Fruit fly (Drosophila melanogaster) whole organism, embryonic: Measurements from ENCODE around the gene CG31064.

Experiments
- Atf-2 ChIP-seq: fragments of 200-800 bp; sonication (Bioruptor generic); optimal IDR thresholded peaks from 2 replicates; lab custom pipeline; 2016; ENCODE audit warnings: missing biosample characterization, missing genetic modification characterization
- Atf3 ChIP-seq: fragments of 200-800 bp; sonication (Bioruptor generic); optimal IDR thresholded peaks from 3 replicates; lab custom pipeline; 2016; ENCODE audit warnings: missing biosample characterization, missing genetic modification characterization
- Awh ChIP-seq: fragments of 200-800 bp; sonication (Bioruptor generic); IDR thresholded peaks from 2 replicates; pipeline ENCODE4, ENCODE4 v1.3.6; 2022; ENCODE audit warnings: missing biosample characterization, missing genetic modification characterization
- CG10654 ChIP-seq: fragments of 200-800 bp; sonication (Bioruptor generic); optimal IDR thresholded peaks from 2 replicates; lab custom pipeline; 2016; ENCODE audit warnings: missing biosample characterization, missing genetic modification characterization
- CG11398 ChIP-seq: fragments of 200-800 bp; sonication (Bioruptor generic); optimal IDR thresholded peaks from 2 replicates; lab custom pipeline; 2016; ENCODE audit warnings: missing biosample characterization, missing genetic modification characterization
- CG11696 ChIP-seq: fragments of 200-800 bp; sonication (Bioruptor generic); IDR thresholded peaks from 2 replicates; pipeline ENCODE4 v1.3.6; 2022; ENCODE audit warnings: missing biosample characterization, missing genetic modification characterization
- CG11723 ChIP-seq: fragments of 200-800 bp; sonication (Bioruptor generic); optimal IDR thresholded peaks from 2 replicates; lab custom pipeline; 2017; ENCODE audit warnings: missing biosample characterization, mild to moderate bottlenecking, missing genetic modification characterization
- CG12219 ChIP-seq: fragments of 200-800 bp; sonication (Bioruptor generic); optimal IDR thresholded peaks from 3 replicates; lab custom pipeline; 2018; ENCODE audit warnings: missing biosample characterization, mild to moderate bottlenecking, missing genetic modification characterization
- CG1233 ChIP-seq: fragments of 200-800 bp; sonication (Bioruptor generic); optimal IDR thresholded peaks from 4 replicates; lab custom pipeline; 2018; ENCODE audit warnings: missing biosample characterization, mild to moderate bottlenecking, missing genetic modification characterization
- CG17568 ChIP-seq: fragments of 200-800 bp; sonication (Bioruptor generic); optimal IDR thresholded peaks from 2 replicates; lab custom pipeline; 2018; ENCODE audit warnings: missing biosample characterization, mild to moderate bottlenecking, missing genetic modification characterization, moderate library complexity
- CG17912 ChIP-seq: fragments of 200-800 bp; sonication (Bioruptor generic); optimal IDR thresholded peaks from 2 replicates; lab custom pipeline; 2018; ENCODE audit warnings: missing biosample characterization, mild to moderate bottlenecking, missing genetic modification characterization
- CG30403 ChIP-seq: fragments of 200-800 bp; sonication (Bioruptor generic); optimal IDR thresholded peaks from 3 replicates; lab custom pipeline; 2016; ENCODE audit warnings: missing biosample characterization, missing genetic modification characterization
- CG3407 ChIP-seq: fragments of 200-800 bp; sonication (Bioruptor generic); optimal IDR thresholded peaks from 2 replicates; lab custom pipeline; 2018; ENCODE audit warnings: missing biosample characterization, mild to moderate bottlenecking, missing genetic modification characterization
- CG42726 ChIP-seq: fragments of 200-800 bp; sonication (Bioruptor generic); IDR thresholded peaks from 2 replicates; pipeline ENCODE4 v1.3.6; 2022; ENCODE audit warnings: missing biosample characterization, missing genetic modification characterization; ENCODE audit not compliant: partially characterized antibody
- CG4360 ChIP-seq: fragments of 200-800 bp; sonication (Bioruptor generic); IDR thresholded peaks from 2 replicates; pipeline ENCODE4 v1.3.6; 2022; ENCODE audit warnings: missing biosample characterization, missing genetic modification characterization
- CG4707 ChIP-seq: fragments of 200-800 bp; sonication (Bioruptor generic); optimal IDR thresholded peaks from 2 replicates; lab custom pipeline; 2018; ENCODE audit warnings: missing biosample characterization, mild to moderate bottlenecking, missing genetic modification characterization, moderate library complexity
- CG5953 ChIP-seq: fragments of 200-800 bp; sonication (Bioruptor generic); IDR thresholded peaks from 2 replicates; pipeline ENCODE4 v1.3.6; 2022; ENCODE audit warnings: missing biosample characterization, missing genetic modification characterization
- CG6765 ChIP-seq: fragments of 200-800 bp; sonication (Bioruptor generic); optimal IDR thresholded peaks from 3 replicates; lab custom pipeline; 2017; ENCODE audit warnings: missing biosample characterization, mild to moderate bottlenecking, missing genetic modification characterization
- CG6854 ChIP-seq: fragments of 200-800 bp; sonication (Bioruptor generic); optimal IDR thresholded peaks from 3 replicates; lab custom pipeline; 2017; ENCODE audit warnings: missing biosample characterization, mild to moderate bottlenecking, missing genetic modification characterization
- CG7372 ChIP-seq: fragments of 200-800 bp; sonication (Bioruptor generic); IDR thresholded peaks from 2 replicates; pipeline ENCODE4 v1.3.6; 2022; ENCODE audit warnings: missing biosample characterization, missing genetic modification characterization
- CG7556 ChIP-seq: fragments of 200-800 bp; sonication (Bioruptor generic); optimal IDR thresholded peaks from 2 replicates; lab custom pipeline; 2017; ENCODE audit warnings: missing biosample characterization, mild to moderate bottlenecking, missing genetic modification characterization
- CG7786 ChIP-seq: fragments of 200-800 bp; sonication (Bioruptor generic); optimal IDR thresholded peaks from 2 replicates; lab custom pipeline; 2016; ENCODE audit warnings: missing biosample characterization, missing genetic modification characterization
- CG8944 ChIP-seq: fragments of 200-800 bp; sonication (Bioruptor generic); optimal IDR thresholded peaks from 3 replicates; lab custom pipeline; 2016; ENCODE audit warnings: missing biosample characterization, missing genetic modification characterization
- CG9215 ChIP-seq: fragments of 200-800 bp; sonication (Bioruptor generic); IDR thresholded peaks from 2 replicates; pipeline ENCODE4 v1.3.6; 2022; ENCODE audit warnings: missing biosample characterization, missing genetic modification characterization
- CG9817 ChIP-seq: fragments of 200-800 bp; sonication (Bioruptor generic); optimal IDR thresholded peaks from 2 replicates; lab custom pipeline; 2018; ENCODE audit warnings: missing biosample characterization, mild to moderate bottlenecking, missing genetic modification characterization, moderate library complexity
- Chrac-16 ChIP-seq: fragments of 200-800 bp; sonication (Bioruptor generic); optimal IDR thresholded peaks from 3 replicates; lab custom pipeline; 2016; ENCODE audit warnings: missing biosample characterization, missing genetic modification characterization
- D ChIP-seq, 2 experiments: fragments of 200-800 bp in 1 of 2; fragments of >200 bp in 1 of 2; sonication (Bioruptor generic) in 1 of 2; optimal IDR thresholded peaks; 2 replicates in 1 of 2; 3 replicates in 1 of 2; lab custom pipeline; 2017; ENCODE audit warnings: mild to moderate bottlenecking in 1 of 2, missing biosample characterization in 1 of 2, missing genetic modification characterization in 1 of 2, missing genetic modification reagents in 1 of 2
- HmgD ChIP-seq: fragments of 200-800 bp; sonication (Bioruptor generic); optimal IDR thresholded peaks from 3 replicates; lab custom pipeline; 2016; ENCODE audit warnings: missing biosample characterization, missing genetic modification characterization
- NFAT ChIP-seq: fragments of 200-800 bp; sonication (Bioruptor generic); IDR thresholded peaks from 2 replicates; pipeline ENCODE4 v1.3.6; 2022; ENCODE audit warnings: missing biosample characterization, missing genetic modification characterization
- Neu2 ChIP-seq: fragments of 200-800 bp; sonication (Bioruptor generic); optimal IDR thresholded peaks from 3 replicates; lab custom pipeline; 2016; ENCODE audit warnings: missing biosample characterization, missing genetic modification characterization, borderline replicate concordance
- al ChIP-seq: fragments of 200-800 bp; sonication (Bioruptor generic); IDR thresholded peaks from 2 replicates; pipeline ENCODE4 v1.3.6; 2022; ENCODE audit warnings: missing biosample characterization, missing genetic modification characterization
- bigmax ChIP-seq: fragments of 200-800 bp; sonication (Bioruptor generic); optimal IDR thresholded peaks from 2 replicates; lab custom pipeline; 2018; ENCODE audit warnings: missing biosample characterization, mild to moderate bottlenecking, missing genetic modification characterization
- cas ChIP-seq: fragments of 200-800 bp; sonication (Bioruptor generic); IDR thresholded peaks from 2 replicates; pipeline ENCODE4 v1.3.6; 2022; ENCODE audit warnings: missing biosample characterization, missing genetic modification characterization
- caup ChIP-seq: fragments of 200-800 bp; sonication (Bioruptor generic); optimal IDR thresholded peaks from 3 replicates; lab custom pipeline; 2017; ENCODE audit warnings: missing biosample characterization, mild to moderate bottlenecking, missing genetic modification characterization, moderate library complexity; ENCODE audit not compliant: severe bottlenecking
- chinmo ChIP-seq: fragments of 200-800 bp; sonication (Bioruptor generic); IDR thresholded peaks from 4 replicates; pipeline ENCODE4 v1.3.6; 2022; ENCODE audit warnings: missing biosample characterization, missing genetic modification characterization; ENCODE audit not compliant: partially characterized antibody
- danr ChIP-seq: fragments of 200-800 bp; sonication (Bioruptor generic); IDR thresholded peaks from 2 replicates; pipeline ENCODE4 v1.3.6; 2022; ENCODE audit warnings: missing biosample characterization, missing genetic modification characterization
- fd3F ChIP-seq: fragments of 200-800 bp; sonication (Bioruptor generic); optimal IDR thresholded peaks from 2 replicates; lab custom pipeline; 2018; ENCODE audit warnings: missing biosample characterization, mild to moderate bottlenecking, missing genetic modification characterization, moderate library complexity
- maf-S ChIP-seq: fragments of 200-800 bp; sonication (Bioruptor generic); optimal IDR thresholded peaks from 2 replicates; lab custom pipeline; 2016; ENCODE audit warnings: missing biosample characterization, missing genetic modification characterization
- nau ChIP-seq: fragments of 200-800 bp; sonication (Bioruptor generic); optimal IDR thresholded peaks from 3 replicates; lab custom pipeline; 2017; ENCODE audit warnings: missing biosample characterization, mild to moderate bottlenecking, missing genetic modification characterization, missing genetic modification reagents
- pan ChIP-seq, 4 experiments: fragments of >200 bp in 3 of 4; fragments of 200-800 bp in 1 of 4; sonication (Bioruptor generic) in 1 of 4; optimal IDR thresholded peaks in 3 of 4; IDR thresholded peaks in 1 of 4; 2 replicates each; pipeline versions ENCODE4 v1.3.6 to Lab custom; 2017 to 2022; ENCODE audit warnings: missing biosample characterization in 2 of 4, missing genetic modification characterization in 2 of 4, mixed read lengths in 1 of 4
- ranshi ChIP-seq: fragments of 200-800 bp; sonication (Bioruptor generic); IDR thresholded peaks from 2 replicates; pipeline ENCODE4 v1.3.6; 2022; ENCODE audit warnings: missing biosample characterization, missing genetic modification characterization
- rib ChIP-seq: fragments of 200-800 bp; sonication (Bioruptor generic); IDR thresholded peaks from 2 replicates; pipeline ENCODE4 v1.3.6; 2022; ENCODE audit warnings: missing biosample characterization, missing genetic modification characterization
- sima ChIP-seq: fragments of 200-800 bp; sonication (Bioruptor generic); optimal IDR thresholded peaks from 2 replicates; lab custom pipeline; 2016; ENCODE audit warnings: missing biosample characterization, missing genetic modification characterization
- sisA ChIP-seq: fragments of 200-800 bp; sonication (Bioruptor generic); IDR thresholded peaks from 2 replicates; pipeline ENCODE4 v1.3.6; 2022; ENCODE audit warnings: missing biosample characterization, missing genetic modification characterization
- slbo ChIP-seq: fragments of 200-800 bp; sonication (Bioruptor generic); IDR thresholded peaks from 2 replicates; pipeline ENCODE4 v1.3.6; 2022; ENCODE audit warnings: missing biosample characterization, missing genetic modification characterization
- ttk ChIP-seq: fragments of 200-800 bp; sonication (Bioruptor generic); IDR thresholded peaks from 2 replicates; pipeline ENCODE4 v2.1.2; 2022; ENCODE audit warnings: missing biosample characterization, missing genetic modification characterization
- vvl ChIP-seq: fragments of 200-800 bp; sonication (Bioruptor generic); IDR thresholded peaks from 2 replicates; pipeline ENCODE4 v1.3.6; 2022; ENCODE audit warnings: missing biosample characterization, missing genetic modification characterization
- wdn ChIP-seq: fragments of 200-800 bp; sonication (Bioruptor generic); IDR thresholded peaks from 2 replicates; pipeline ENCODE4 v1.3.6; 2022; ENCODE audit warnings: missing biosample characterization, missing genetic modification characterization

Gene CG31064

dm6 chr3R:27263434-27264215, 24.7 kb upstream of the CG31064 start, which contains the start of gene woc (continued):
- TF ChIP-seq CG42726 (peak; percentile 74; the same call in 1 of the 2 replicates), CG7556 (GFP tag; lab: Kevin White, UChicago) (peak; percentile 66), CG17912 (GFP tag; lab: Kevin White, UChicago) (no peak), CG1233 (GFP tag; lab: Kevin White, UChicago) (peak; percentile 16), Atf-2 (GFP tag; lab: Kevin White, UChicago) (peak; percentile 34), chinmo (peak; percentile 96), CG9215 (GFP tag; lab: Robert Waterston, UW) (peak; percentile 43), al (GFP tag; lab: Robert Waterston, UW) (no peak), Chrac-16 (GFP tag; lab: Kevin White, UChicago) (peak; percentile 9), fd3F (GFP tag; lab: Kevin White, UChicago) (no peak), CG17568 (GFP tag; lab: Kevin White, UChicago) (no peak), CG11723 (GFP tag; lab: Kevin White, UChicago) (no peak), CG9817 (tag; lab: Kevin White, UChicago) (no peak), D (optimal IDR thresholded peaks at IDR 0.05; lab: Kevin White, UChicago) (peak; percentile 91), D (GFP tag; optimal IDR thresholded peaks at IDR 0.05; lab: Kevin White, UChicago) (no peak), CG3407 (GFP tag; lab: Kevin White, UChicago) (peak; percentile 8), Neu2 (GFP tag; lab: Kevin White, UChicago) (no peak), wdn (GFP tag; lab: Robert Waterston, UW) (peak; percentile 69), sima (no peak), rib (no peak; the same call in 1 of the 2 replicates), Awh (no peak), ttk (GFP tag; lab: Robert Waterston, UW) (peak; percentile 13), CG10654 (peak; percentile 32), ranshi (GFP tag; lab: Robert Waterston, UW) (no peak; the same call in 1 of the 2 replicates), CG4360 (GFP tag; lab: Robert Waterston, UW) (no peak), CG11398 (GFP tag; lab: Kevin White, UChicago) (peak; percentile 48), CG4707 (GFP tag; lab: Kevin White, UChicago) (no peak), pan (optimal IDR thresholded peaks at IDR 0.05; lab: Kevin White, UChicago) (no peak), pan (GFP tag; optimal IDR thresholded peaks at IDR 0.05 in 1 of 2, IDR thresholded peaks at IDR 0.05 in 1 of 2) (no peak), CG7786 (GFP tag; lab: Kevin White, UChicago) (peak; percentile 65), CG30403 (GFP tag; lab: Kevin White, UChicago) (peak; percentile 73), NFAT (GFP tag; lab: Robert Waterston, UW) (peak; percentile 55; the same call in 1 of the 2 replicates), CG12219 (GFP tag; lab: Kevin White, UChicago) (no peak), caup (peak; percentile 8), danr (GFP tag; lab: Robert Waterston, UW) (peak; percentile 60; the same call in 1 of the 2 replicates), vvl (peak; percentile 45), CG5953 (no peak), CG7372 (GFP tag; lab: Robert Waterston, UW) (no peak), cas (GFP tag; lab: Robert Waterston, UW) (0 out of 2 replicates have a peak, but pooled peaks have one; percentile 14), maf-S (GFP tag; lab: Kevin White, UChicago) (peak; percentile 72), HmgD (GFP tag; lab: Kevin White, UChicago) (peak; percentile 55), CG6854 (GFP tag; lab: Kevin White, UChicago) (no peak), CG8944 (GFP tag; lab: Kevin White, UChicago) (no peak), bigmax (GFP tag; lab: Kevin White, UChicago) (peak; percentile 40), sisA (peak; percentile 60), Atf3 (no peak), nau (GFP tag; lab: Kevin White, UChicago) (no peak), CG11696 (GFP tag; lab: Robert Waterston, UW) (peak; percentile 26; the same call in 1 of the 2 replicates), slbo (GFP tag; lab: Robert Waterston, UW) (peak; percentile 78), CG6765 (peak; percentile 37)
